Fruit fly (Drosophila melanogaster): ENCODE measurements around the gene CG7271.

DNA sequence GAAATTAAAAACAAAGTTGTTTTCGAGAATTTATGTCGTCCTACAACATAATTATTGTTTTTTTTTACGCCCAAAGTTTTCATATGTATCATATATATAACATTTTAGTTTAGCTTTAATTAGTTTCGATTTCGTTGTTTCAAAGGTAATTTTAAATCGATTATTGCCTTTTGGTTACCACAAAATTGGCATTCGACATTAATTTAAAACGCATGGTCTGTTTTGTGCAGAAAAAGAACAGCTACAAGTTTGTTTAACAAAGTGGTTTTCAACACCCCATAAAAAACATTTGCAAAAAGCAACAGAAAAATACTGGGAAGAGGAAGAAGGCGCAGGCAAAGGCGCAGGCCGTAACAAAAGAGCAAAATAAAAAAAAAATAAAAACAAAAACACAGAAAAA lies 49.9 kb downstream of the CG7271 start:
- TF ChIP-seq Crg-1 (GFP tag; optimal IDR thresholded peaks at IDR 0.05) (no peak), toe (GFP tag; optimal IDR thresholded peaks at IDR 0.05) (no peak), CG33017 (tag; optimal IDR thresholded peaks at IDR 0.05) (no peak), CG11617 (GFP tag; optimal IDR thresholded peaks at IDR 0.05) (no peak), CG12768 (GFP tag; optimal IDR thresholded peaks at IDR 0.05) (no peak), cic (GFP tag; optimal IDR thresholded peaks at IDR 0.05) (no peak), pad (GFP tag; optimal IDR thresholded peaks at IDR 0.05) (no peak), CG7045 (GFP tag; optimal IDR thresholded peaks at IDR 0.05) (no peak), Mnt (GFP tag; optimal IDR thresholded peaks at IDR 0.05) (no peak)

Data from whole organism, adult.